Fruit fly (Drosophila melanogaster): ENCODE results near the gene mRRF2.

Gene mRRF2

dm6 chr3R:22588756-22589155 lies 24.7 kb upstream of the mRRF2 start:
- TF ChIP-seq achi (GFP tag; optimal IDR thresholded peaks at IDR 0.05) (no peak), fkh (GFP tag; optimal IDR thresholded peaks at IDR 0.05) (no peak), CG7368 (GFP tag; optimal IDR thresholded peaks at IDR 0.05) (no peak), CG4318 (GFP tag; optimal IDR thresholded peaks at IDR 0.05) (no peak), CG3032 (tag; optimal IDR thresholded peaks at IDR 0.05) (no peak), Gug (GFP tag; IDR thresholded peaks at IDR 0.05) (no peak), fd85E (GFP tag; optimal IDR thresholded peaks at IDR 0.05) (no peak), svp (GFP tag) (no peak), CG9139 (GFP tag; optimal IDR thresholded peaks at IDR 0.05) (no peak), Eip78C (GFP tag) (peak; percentile 21), Hr39 (GFP tag; optimal IDR thresholded peaks at IDR 0.05) (peak; percentile 14), Blimp-1 (GFP tag; optimal IDR thresholded peaks at IDR 0.05) (no peak), CG6808 (GFP tag; optimal IDR thresholded peaks at IDR 0.05) (no peak), CG1621 (tag; optimal IDR thresholded peaks at IDR 0.05) (no peak), CG11902 (GFP tag; optimal IDR thresholded peaks at IDR 0.05) (no peak), Lpt (GFP tag; optimal IDR thresholded peaks at IDR 0.05) (no peak), Sox15 (GFP tag; optimal IDR thresholded peaks at IDR 0.05) (no peak), CG10631 (GFP tag; optimal IDR thresholded peaks at IDR 0.05) (no peak)

- TF ChIP-seq CG10631 (GFP tag; optimal IDR thresholded peaks at IDR 0.05) (peak; percentile 17), CG3032 (tag; optimal IDR thresholded peaks at IDR 0.05) (peak; percentile 33), pdm3 (GFP tag; optimal IDR thresholded peaks at IDR 0.05) (no peak), salr (GFP tag; optimal IDR thresholded peaks at IDR 0.05) (peak in 1 of 2 experiments; percentile 10), vri (GFP tag; optimal IDR thresholded peaks at IDR 0.05) (peak; percentile 14), spab (GFP tag; optimal IDR thresholded peaks at IDR 0.05) (peak; percentile 35), ss (GFP tag; optimal IDR thresholded peaks at IDR 0.05) (peak; percentile 65 to 71), CG6163 (GFP tag; IDR thresholded peaks at IDR 0.05) (peak; percentile 76), CG3919 (GFP tag; optimal IDR thresholded peaks at IDR 0.05) (peak; percentile 39), eg (GFP tag; IDR thresholded peaks at IDR 0.05) (0 out of 3 replicates have a peak, but pooled peaks have one; percentile 12), net (GFP tag; optimal IDR thresholded peaks at IDR 0.05) (peak; percentile 37), Hr38 (GFP tag; optimal IDR thresholded peaks at IDR 0.05) (no peak), CG6808 (GFP tag; optimal IDR thresholded peaks at IDR 0.05) (peak; percentile 67), Hr39 (GFP tag; optimal IDR thresholded peaks at IDR 0.05) (no peak), dsx (GFP tag; optimal IDR thresholded peaks at IDR 0.05; ENCODE audit: poor library complexity, severe bottlenecking) (no peak), CG15336 (GFP tag; IDR thresholded peaks at IDR 0.05) (peak; percentile 44; the same call in 1 of the 2 replicates), OdsH (GFP tag; optimal IDR thresholded peaks at IDR 0.05) (no peak), Ets96B (tag; optimal IDR thresholded peaks at IDR 0.05) (no peak), fd85E (GFP tag; optimal IDR thresholded peaks at IDR 0.05) (no peak), Eip78C (GFP tag) (peak; percentile 43), topi (GFP tag; optimal IDR thresholded peaks at IDR 0.05) (no peak), CG8119 (GFP tag; IDR thresholded peaks at IDR 0.05) (peak; percentile 28; the same call in 1 of the 3 replicates), CG6276 (GFP tag; optimal IDR thresholded peaks at IDR 0.05) (peak; percentile 47), CG1621 (tag; optimal IDR thresholded peaks at IDR 0.05) (peak; percentile 23), CG10669 (GFP tag; optimal IDR thresholded peaks at IDR 0.05) (peak; percentile 42), CG9139 (GFP tag; optimal IDR thresholded peaks at IDR 0.05) (peak; percentile 53), fkh (GFP tag; optimal IDR thresholded peaks at IDR 0.05) (peak; percentile 84), CG31627 (GFP tag; optimal IDR thresholded peaks at IDR 0.05) (no peak)
Measured at dm6 chr3R:22589311-22589710, 24.2 kb upstream of the mRRF2 start.

dm6 chr3R:22590668-22591275 lies 22.7 kb upstream of the mRRF2 start:
- peak; percentile 24 for TF ChIP-seq CG11762 (GFP tag; optimal IDR thresholded peaks at IDR 0.05; ENCODE audit: insufficient read depth)
- TF ChIP-seq Smox (GFP tag; optimal IDR thresholded peaks at IDR 0.05) = peak; percentile 23
- TF ChIP-seq dac (GFP tag; optimal IDR thresholded peaks at IDR 0.05) = peak; percentile 68
- TF ChIP-seq Eip75B (GFP tag; optimal IDR thresholded peaks at IDR 0.05) = peak; percentile 62
- TF ChIP-seq Lpt (GFP tag; optimal IDR thresholded peaks at IDR 0.05) = peak; percentile 65
- peak; percentile 64 for TF ChIP-seq esn (GFP tag; optimal IDR thresholded peaks at IDR 0.05)
- TF ChIP-seq fkh (GFP tag; optimal IDR thresholded peaks at IDR 0.05) = peak; percentile 76
- peak; percentile 40 for TF ChIP-seq fd59A (GFP tag; optimal IDR thresholded peaks at IDR 0.05)
- peak; percentile 85 for TF ChIP-seq Hr4 (GFP tag; optimal IDR thresholded peaks at IDR 0.05)
- no peak; the same call in 1 of the 2 replicates for TF ChIP-seq CG11294 (GFP tag; IDR thresholded peaks at IDR 0.05)
- TF ChIP-seq Hr39 (GFP tag; optimal IDR thresholded peaks at IDR 0.05) = peak; percentile 48
- peak; percentile 45 for TF ChIP-seq CG8632 (GFP tag; optimal IDR thresholded peaks at IDR 0.05)
- TF ChIP-seq Hr38 (GFP tag; optimal IDR thresholded peaks at IDR 0.05) = no peak
- peak; percentile 64 for TF ChIP-seq lz (GFP tag; optimal IDR thresholded peaks at IDR 0.05)
- no peak for TF ChIP-seq dsx (GFP tag; optimal IDR thresholded peaks at IDR 0.05; ENCODE audit: poor library complexity, severe bottlenecking)
- peak; percentile 7 for TF ChIP-seq CG7368 (GFP tag; optimal IDR thresholded peaks at IDR 0.05)
- peak; percentile 21 for TF ChIP-seq CG3032 (tag; optimal IDR thresholded peaks at IDR 0.05)
- TF ChIP-seq CG11902 (GFP tag; optimal IDR thresholded peaks at IDR 0.05) = no peak
